Worm (Caenorhabditis elegans) whole organism, mixed stage, embryonic: ENCODE results near the gene eat-17.

Experiments
- pha-4 ChIP-seq: fragments of 150-350 bp; optimal IDR thresholded peaks from 2 replicates; lab custom pipeline; 2018; ENCODE audit warnings: missing biosample characterization, missing genetic modification reagents, missing genetic modification characterization
- unc-39 ChIP-seq: fragments of 150-350 bp; optimal IDR thresholded peaks from 2 replicates; lab custom pipeline; 2014; ENCODE audit warnings: missing biosample characterization, missing genetic modification characterization
- unc-62 ChIP-seq: fragments of 150-350 bp; optimal IDR thresholded peaks from 2 replicates; lab custom pipeline; 2014; ENCODE audit warnings: missing biosample characterization, missing genetic modification reagents, missing genetic modification characterization

DNA sequence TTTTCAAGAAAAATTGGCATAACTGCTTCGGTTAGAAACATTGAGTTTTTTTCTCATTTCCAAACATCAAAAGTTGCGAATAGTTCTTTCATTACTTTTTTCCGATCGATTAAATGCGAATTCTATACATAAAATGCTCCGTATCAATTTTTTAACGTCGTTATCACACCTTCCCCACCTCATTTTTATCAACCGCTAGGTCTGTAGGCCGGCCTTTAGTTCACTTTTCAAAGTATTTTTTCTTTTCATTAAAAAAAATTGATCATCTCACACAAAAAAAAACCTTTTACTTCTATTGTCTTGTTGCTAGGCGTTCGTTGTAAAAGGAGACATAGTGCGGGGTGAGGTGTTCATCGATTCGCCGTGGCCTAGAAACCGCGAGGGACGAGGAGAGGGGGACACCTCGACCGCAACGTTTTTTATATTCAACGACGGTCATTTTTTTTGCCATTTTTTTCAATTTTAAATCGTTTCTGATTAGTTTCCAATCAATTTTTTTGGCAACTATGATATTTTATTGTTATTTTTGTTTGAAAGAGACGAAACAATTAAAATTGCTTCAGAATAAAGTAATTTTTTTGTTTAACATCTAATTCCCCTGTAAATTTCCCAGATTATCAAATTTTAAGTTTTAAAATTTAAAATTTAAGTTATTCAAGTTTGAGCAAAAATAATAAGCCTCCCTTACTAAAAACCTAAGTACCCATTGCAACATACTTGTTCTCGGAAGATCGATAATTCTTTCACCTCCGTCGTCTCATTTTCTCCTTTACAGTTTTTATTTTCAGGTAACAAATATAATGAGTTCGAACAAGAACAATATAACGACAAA, 40.6 kb downstream of the eat-17 start, which contains the start of gene sur-7:
- TF ChIP-seq unc-62 (GFP tag; lab: Kevin White, UChicago) (no peak), pha-4 (tag; lab: Kevin White, UChicago) (no peak), unc-39 (no peak)
